Worm (Caenorhabditis elegans) whole organism, young adult: ENCODE data around the gene C25F9.15.

ENCODE experiments used
- B0261.1 ChIP-seq: sonication (generic microtip); optimal IDR thresholded peaks from 2 replicates; lab custom pipeline; 2016; ENCODE audit warnings: mild to moderate bottlenecking, missing genetic modification characterization, moderate library complexity, missing compliant biosample characterization
- F52B5.7 ChIP-seq: sonication (generic microtip); optimal IDR thresholded peaks from 2 replicates; lab custom pipeline; 2016; ENCODE audit warnings: mild to moderate bottlenecking, missing genetic modification characterization, missing compliant biosample characterization
- F55B11.4 ChIP-seq: sonication (generic microtip); optimal IDR thresholded peaks from 2 replicates; lab custom pipeline; 2016; ENCODE audit warnings: missing compliant biosample characterization, missing genetic modification characterization, borderline replicate concordance; ENCODE audit not compliant: insufficient read depth
- F57C9.4 ChIP-seq: sonication (generic microtip); optimal IDR thresholded peaks from 2 replicates; lab custom pipeline; 2017; ENCODE audit warnings: mild to moderate bottlenecking, missing genetic modification characterization, missing compliant biosample characterization
- T26A5.8 ChIP-seq: sonication (generic microtip); optimal IDR thresholded peaks from 2 replicates; lab custom pipeline; 2016; ENCODE audit warnings: missing genetic modification characterization, missing compliant biosample characterization
- Y53G8AR.9 ChIP-seq: fragments of 200-800 bp; sonication (Bioruptor generic); conservative IDR thresholded peaks from 2 replicates; pipeline ENCODE4 v1.3.6; 2022; ENCODE audit warnings: missing genetic modification reagents, missing genetic modification characterization, missing compliant biosample characterization
- Y56A3A.18 ChIP-seq: fragments of 200-800 bp; sonication (Bioruptor generic); IDR thresholded peaks from 2 replicates; pipeline ENCODE4 v1.3.6; 2022; ENCODE audit warnings: missing genetic modification reagents, missing genetic modification characterization, missing compliant biosample characterization
- Y95B8A.8 ChIP-seq: fragments of 200-800 bp; sonication (Bioruptor generic); IDR thresholded peaks from 2 replicates; pipeline ENCODE4 v1.3.6; 2022; ENCODE audit warnings: missing genetic modification reagents, missing genetic modification characterization, missing compliant biosample characterization
- ZK185.1 ChIP-seq: sonication (generic microtip); optimal IDR thresholded peaks from 2 replicates; lab custom pipeline; 2016; ENCODE audit warnings: mild to moderate bottlenecking, missing genetic modification characterization, missing compliant biosample characterization; ENCODE audit not compliant: poor library complexity, severe bottlenecking
- aptf-3 ChIP-seq: fragments of 200-800 bp; sonication (Bioruptor generic); IDR thresholded peaks from 2 replicates; pipeline ENCODE4 v1.3.6; 2022; ENCODE audit warnings: missing genetic modification characterization, missing compliant biosample characterization
- atf-7 ChIP-seq: sonication (generic microtip); optimal IDR thresholded peaks from 2 replicates; lab custom pipeline; 2017; ENCODE audit warnings: mild to moderate bottlenecking, missing genetic modification characterization, missing compliant biosample characterization
- athp-1 ChIP-seq: sonication (generic microtip); optimal IDR thresholded peaks from 2 replicates; lab custom pipeline; 2017; ENCODE audit warnings: mild to moderate bottlenecking, missing genetic modification characterization, missing compliant biosample characterization
- attf-3 ChIP-seq: fragments of 200-800 bp; sonication (Bioruptor generic); conservative IDR thresholded peaks from 2 replicates; pipeline ENCODE4 v1.3.6; 2022; ENCODE audit warnings: missing genetic modification reagents, missing genetic modification characterization, missing compliant biosample characterization
- attf-5 ChIP-seq: fragments of 200-800 bp; sonication (Bioruptor generic); optimal IDR thresholded peaks from 2 replicates; lab custom pipeline; 2018; ENCODE audit warnings: mild to moderate bottlenecking, missing genetic modification characterization, missing compliant biosample characterization
- bed-2 ChIP-seq: fragments of 200-800 bp; sonication (Bioruptor generic); IDR thresholded peaks from 2 replicates; pipeline ENCODE4 v1.3.6; 2022; ENCODE audit warnings: missing genetic modification reagents, missing genetic modification characterization, missing compliant biosample characterization
- ceh-100 ChIP-seq: fragments of 200-800 bp; sonication (Bioruptor generic); IDR thresholded peaks from 2 replicates; pipeline ENCODE4 v1.3.6; 2022; ENCODE audit warnings: missing genetic modification reagents, missing genetic modification characterization, missing compliant biosample characterization
- ceh-40 ChIP-seq: fragments of 200-800 bp; sonication (Bioruptor generic); IDR thresholded peaks from 2 replicates; pipeline ENCODE4 v1.3.6; 2022; ENCODE audit warnings: missing genetic modification characterization, missing compliant biosample characterization
- ceh-58 ChIP-seq: fragments of 200-800 bp; sonication (Bioruptor generic); IDR thresholded peaks from 2 replicates; pipeline ENCODE4 v1.3.6; 2022; ENCODE audit warnings: missing genetic modification characterization, missing compliant biosample characterization
- ceh-91 ChIP-seq: fragments of 200-800 bp; sonication (Bioruptor generic); IDR thresholded peaks from 2 replicates; pipeline ENCODE4 v1.3.6; 2022; ENCODE audit warnings: missing genetic modification reagents, missing genetic modification characterization, missing compliant biosample characterization
- die-1 ChIP-seq: sonication (generic microtip); optimal IDR thresholded peaks from 2 replicates; lab custom pipeline; 2016; ENCODE audit warnings: missing genotype, mild to moderate bottlenecking, missing genetic modification characterization, missing compliant biosample characterization
- egrh-3 ChIP-seq: fragments of 200-800 bp; sonication (Bioruptor generic); IDR thresholded peaks from 2 replicates; pipeline ENCODE4 v1.3.6; 2022; ENCODE audit warnings: missing genetic modification reagents, missing genetic modification characterization, missing compliant biosample characterization
- fkh-3 ChIP-seq: sonication (generic microtip); optimal IDR thresholded peaks from 2 replicates; lab custom pipeline; 2016; ENCODE audit warnings: mild to moderate bottlenecking, missing genetic modification characterization, missing compliant biosample characterization
- gei-17 ChIP-seq: fragments of 200-800 bp; sonication (Bioruptor generic); optimal IDR thresholded peaks from 2 replicates; lab custom pipeline; 2018; ENCODE audit warnings: mild to moderate bottlenecking, missing genetic modification characterization, missing compliant biosample characterization
- hmg-1.2 ChIP-seq: fragments of 200-800 bp; sonication (Bioruptor generic); IDR thresholded peaks from 2 replicates; pipeline ENCODE4 v1.3.6; 2022; ENCODE audit warnings: missing genetic modification reagents, missing genetic modification characterization, missing compliant biosample characterization
- let-607 ChIP-seq, 2 experiments: fragments of 200-800 bp in 1 of 2; sonication (Bioruptor generic) in 1 of 2; sonication (generic microtip) in 1 of 2; optimal IDR thresholded peaks; 2 replicates each; lab custom pipeline; 2016 to 2018; ENCODE audit warnings: mild to moderate bottlenecking in 2 of 2, missing compliant biosample characterization in 2 of 2, missing genetic modification characterization in 2 of 2, moderate library complexity in 2 of 2, missing genotype in 1 of 2
- lin-54 ChIP-seq: fragments of 200-800 bp; sonication (Bioruptor generic); optimal IDR thresholded peaks from 2 replicates; lab custom pipeline; 2018; ENCODE audit warnings: mild to moderate bottlenecking, missing genetic modification characterization, missing compliant biosample characterization
- madf-10 ChIP-seq: sonication (generic microtip); optimal IDR thresholded peaks from 2 replicates; lab custom pipeline; 2016; ENCODE audit warnings: mild to moderate bottlenecking, missing genetic modification characterization, missing compliant biosample characterization
- madf-6 ChIP-seq: fragments of 200-800 bp; sonication (Bioruptor generic); IDR thresholded peaks from 2 replicates; pipeline ENCODE4 v1.3.6; 2022; ENCODE audit warnings: missing genetic modification reagents, missing genetic modification characterization, missing compliant biosample characterization
- madf-8 ChIP-seq: fragments of 200-800 bp; sonication (Bioruptor generic); conservative IDR thresholded peaks from 2 replicates; pipeline ENCODE4 v1.3.6; 2022; ENCODE audit warnings: missing genetic modification reagents, missing genetic modification characterization, missing compliant biosample characterization
- mes-4 ChIP-seq: sonication (generic microtip); optimal IDR thresholded peaks from 2 replicates; lab custom pipeline; 2016; ENCODE audit warnings: missing genotype, missing genetic modification characterization, missing compliant biosample characterization
- nhr-90 ChIP-seq: sonication (generic microtip); optimal IDR thresholded peaks from 2 replicates; lab custom pipeline; 2016; ENCODE audit warnings: missing genotype, mild to moderate bottlenecking, missing genetic modification characterization, missing compliant biosample characterization
- rpc-1 ChIP-seq, 2 experiments: fragments of 150-350 bp in 1 of 2; sonication (generic microtip) in 1 of 2; optimal IDR thresholded peaks; 2 replicates each; lab custom pipeline; 2014 to 2018; ENCODE audit warnings: missing biosample characterization in 1 of 2, missing genetic modification characterization in 1 of 2, missing genetic modification reagents in 1 of 2, missing genotype in 1 of 2
- sdz-38 ChIP-seq: sonication (generic microtip); optimal IDR thresholded peaks from 2 replicates; lab custom pipeline; 2016; ENCODE audit warnings: missing genotype, missing genetic modification characterization, missing compliant biosample characterization
- snpc-1.1 ChIP-seq: sonication (generic microtip); optimal IDR thresholded peaks from 2 replicates; lab custom pipeline; 2017; ENCODE audit warnings: missing genetic modification characterization, mild to moderate bottlenecking, missing compliant biosample characterization, antibody characterized with exemption, moderate library complexity, missing genotype, missing genetic modification reagents; ENCODE audit not compliant: insufficient read depth
- tbp1 ChIP-seq: fragments of 200-800 bp; sonication (Bioruptor generic); optimal IDR thresholded peaks from 2 replicates; lab custom pipeline; 2018; ENCODE audit warnings: mild to moderate bottlenecking, missing genetic modification characterization, missing compliant biosample characterization
- tlf-1 ChIP-seq: fragments of 200-800 bp; sonication (Bioruptor generic); optimal IDR thresholded peaks from 2 replicates; lab custom pipeline; 2018; ENCODE audit warnings: mild to moderate bottlenecking, missing genetic modification characterization, missing compliant biosample characterization
- unc-62 ChIP-seq: fragments of 150-350 bp; optimal IDR thresholded peaks from 2 replicates; lab custom pipeline; 2014; ENCODE audit warnings: missing biosample characterization, missing genetic modification reagents, missing genetic modification characterization
- ztf-18 ChIP-seq: sonication (generic microtip); optimal IDR thresholded peaks from 2 replicates; lab custom pipeline; 2016; ENCODE audit warnings: missing genotype, mild to moderate bottlenecking, missing genetic modification characterization, missing compliant biosample characterization
- ztf-22 ChIP-seq: fragments of 200-800 bp; sonication (Bioruptor generic); optimal IDR thresholded peaks from 2 replicates; lab custom pipeline; 2018; ENCODE audit warnings: mild to moderate bottlenecking, missing genetic modification characterization, moderate library complexity, missing compliant biosample characterization

C25F9.15 gene

ce11 chrV:19390029-19390428, 27.9 kb upstream of the C25F9.15 start, which contains the start of gene slcr-46.2:
Gene slcr-46.2, minus strand, starts transcription at chrV:19390129.
- TF ChIP-seq Y56A3A.18: no peak

DNA sequence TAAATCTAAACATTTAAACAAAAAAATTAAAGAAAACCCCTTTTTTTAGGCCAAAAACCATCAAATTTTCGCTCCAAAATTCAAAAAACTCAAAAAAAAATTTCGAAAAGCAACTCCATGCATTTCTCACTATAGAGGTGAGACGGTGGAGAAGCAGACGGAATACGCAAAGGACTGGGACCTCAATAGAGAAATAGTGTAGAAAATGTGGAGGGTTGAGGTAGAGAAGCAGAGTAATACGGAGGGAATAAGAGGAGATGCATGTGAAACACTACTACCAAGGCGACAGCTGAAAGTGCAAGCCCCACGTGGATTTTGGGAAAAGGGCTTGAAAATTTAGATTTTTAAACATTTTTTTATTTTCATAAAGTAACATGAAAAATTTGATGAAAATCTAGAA, 26.7 kb upstream of the C25F9.15 start:
- TF ChIP-seq Y95B8A.8 (no peak), hmg-1.2 (GFP tag; lab: Robert Waterston, UW) (peak; percentile 76)
- TF ChIP-seq, all 124 proteins: peak for 1

ce11 chrV:19394750-19395149, 23.2 kb upstream of the C25F9.15 start, which contains the start of gene C25F9.8:
Gene C25F9.8, plus strand, starts transcription at chrV:19395050.
- TF ChIP-seq attf-3 (GFP tag; lab: Robert Waterston, UW): no peak
- no peak for TF ChIP-seq rpc-1 (optimal IDR thresholded peaks at IDR 0.05; lab: Kevin White, UChicago)
- TF ChIP-seq rpc-1 (tag; optimal IDR thresholded peaks at IDR 0.05; lab: Kevin White, UChicago): peak; percentile 46
- TF ChIP-seq tbp1: peak; percentile 35
- no peak for TF ChIP-seq madf-6 (GFP tag; lab: Robert Waterston, UW)
- no peak for TF ChIP-seq ZK185.1
- TF ChIP-seq mes-4 (tag; lab: Kevin White, UChicago): no peak
- no peak for TF ChIP-seq T26A5.8 (tag; lab: Kevin White, UChicago)
- TF ChIP-seq madf-8 (GFP tag; lab: Robert Waterston, UW): no peak
- no peak for TF ChIP-seq fkh-3
- TF ChIP-seq ceh-58 (GFP tag; lab: Robert Waterston, UW): no peak
- TF ChIP-seq sdz-38: no peak
- TF ChIP-seq ceh-40 (GFP tag; lab: Robert Waterston, UW): no peak
- TF ChIP-seq ztf-22 (GFP tag; lab: Kevin White, UChicago): no peak
- TF ChIP-seq bed-2 (GFP tag; lab: Robert Waterston, UW): no peak
- no peak for TF ChIP-seq let-607 (tag; optimal IDR thresholded peaks at IDR 0.05; lab: Kevin White, UChicago)

- peak; percentile 22 for TF ChIP-seq rpc-1 (optimal IDR thresholded peaks at IDR 0.05; lab: Kevin White, UChicago)
- TF ChIP-seq rpc-1 (tag; optimal IDR thresholded peaks at IDR 0.05; lab: Kevin White, UChicago): peak; percentile 66
- TF ChIP-seq tbp1: peak; percentile 78
- no peak for TF ChIP-seq Y56A3A.18
- peak; percentile 4 for TF ChIP-seq ztf-18 (tag; lab: Kevin White, UChicago)
- TF ChIP-seq B0261.1 (tag; lab: Kevin White, UChicago): peak; percentile 37
- no peak for TF ChIP-seq F57C9.4
Observed at ce11 chrV:19396576-19397313, 21.2 kb upstream of the C25F9.15 start.

ce11 chrV:19398396-19398795, 19.5 kb upstream of the C25F9.15 start:
- TF ChIP-seq tbp1 (peak; percentile 64), rpc-1 (optimal IDR thresholded peaks at IDR 0.05; lab: Kevin White, UChicago) (peak; percentile 8), rpc-1 (tag; optimal IDR thresholded peaks at IDR 0.05; lab: Kevin White, UChicago) (peak; percentile 56), madf-10 (tag; lab: Kevin White, UChicago) (no peak), nhr-90 (tag; lab: Kevin White, UChicago) (no peak), atf-7 (tag; lab: Kevin White, UChicago) (no peak)

DNA sequence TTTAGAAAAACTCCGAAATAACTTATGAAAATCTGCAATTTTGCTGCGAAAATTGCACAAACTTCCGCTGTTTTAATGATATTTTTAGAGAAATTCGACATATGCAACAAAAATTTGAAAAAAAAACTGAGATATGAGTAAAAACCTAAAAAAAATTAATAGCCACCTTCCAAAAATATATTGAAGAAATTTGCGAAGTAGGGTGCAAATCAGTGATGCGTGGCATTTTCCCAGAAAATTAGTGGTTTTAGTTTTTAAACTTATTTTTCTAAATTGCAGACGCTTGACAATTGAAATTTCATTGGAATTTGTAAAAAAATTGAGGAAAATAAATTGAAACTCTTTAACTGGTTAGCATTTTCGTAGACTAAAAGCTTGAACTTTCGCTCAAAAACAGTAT, 19.1 kb upstream of the C25F9.15 start, which contains the start of gene C25F9.13:
C25F9.13 (minus strand) TSS at position 101 of the 400 bp plus-strand sequence.
- TF ChIP-seq die-1 (tag; lab: Kevin White, UChicago): no peak
- TF ChIP-seq ceh-91 (GFP tag; lab: Robert Waterston, UW): no peak
- TF ChIP-seq tlf-1 (GFP tag; lab: Kevin White, UChicago): no peak
- no peak for TF ChIP-seq unc-62
- TF ChIP-seq lin-54 (GFP tag; lab: Kevin White, UChicago): no peak
- TF ChIP-seq F52B5.7 (tag; lab: Kevin White, UChicago): no peak
- TF ChIP-seq athp-1 (tag; lab: Kevin White, UChicago): no peak
- TF ChIP-seq ceh-100: no peak
- no peak for TF ChIP-seq Y53G8AR.9 (GFP tag; lab: Robert Waterston, UW)
- TF ChIP-seq F55B11.4: no peak
- TF ChIP-seq attf-5 (GFP tag; lab: Kevin White, UChicago): no peak
- no peak for TF ChIP-seq attf-3 (GFP tag; lab: Robert Waterston, UW)
- no peak for TF ChIP-seq aptf-3
- TF ChIP-seq egrh-3 (GFP tag; lab: Robert Waterston, UW): no peak
- TF ChIP-seq gei-17: no peak
- TF ChIP-seq snpc-1.1 (tag; lab: Kevin White, UChicago): no peak
